Worm (Caenorhabditis elegans): Measurements from ENCODE around the gene cpf-2.
"Not testable (repeated sequence)": the region's sequence is repeated elsewhere in the genome, so short reads cannot be mapped to it uniquely, and the experiment has no call there.

cpf-2 gene

DNA sequence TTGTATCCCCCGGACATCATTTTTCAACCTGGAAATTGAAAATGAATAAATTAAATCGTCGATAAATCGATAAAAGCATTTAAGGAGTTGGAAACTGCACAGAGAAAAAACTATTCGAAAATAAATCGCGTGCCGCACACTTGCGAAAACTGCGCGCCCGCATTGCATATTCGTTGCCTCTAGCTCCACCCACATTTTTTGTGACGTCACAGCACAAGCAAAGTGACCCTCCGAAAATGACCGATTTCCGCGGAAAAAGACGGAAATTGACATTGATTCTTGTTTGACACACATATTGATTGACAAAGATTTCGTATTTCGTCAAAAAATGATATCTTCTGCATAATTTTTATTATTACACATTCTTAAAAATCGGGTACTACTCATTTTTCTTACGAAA, at the start of gene cpf-2:
Gene cpf-2, minus strand, starts transcription at position 28 of the 400 bp plus-strand sequence.
- no peak for TF ChIP-seq unc-62 (GFP tag; optimal IDR thresholded peaks at IDR 0.05)

DNA sequence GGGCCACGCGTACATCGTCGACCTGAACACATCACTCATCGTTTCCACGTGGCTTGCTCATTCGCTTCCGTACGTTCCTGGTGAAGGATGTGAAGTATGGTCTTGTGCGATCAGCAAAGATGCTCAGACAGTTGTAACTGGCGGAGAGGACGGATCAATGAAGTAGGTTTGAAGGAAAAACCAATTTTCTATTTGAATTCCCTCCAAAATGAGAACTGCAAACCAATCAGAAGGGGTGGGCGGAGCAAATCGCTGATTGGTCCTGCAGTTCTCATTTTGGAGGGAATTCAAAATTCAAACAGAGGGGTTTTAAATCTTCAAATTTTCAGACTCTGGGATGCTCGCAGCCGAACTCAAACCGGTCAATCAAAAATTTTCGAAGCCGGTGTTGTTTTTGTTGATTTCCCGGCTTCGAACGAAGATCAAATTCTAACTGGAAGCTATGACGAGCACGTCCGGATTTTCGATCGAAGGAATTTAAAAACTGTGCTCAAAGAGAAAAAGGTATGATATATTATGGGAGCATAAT, 48.8 kb upstream of the cpf-2 start:
- no peak for TF ChIP-seq unc-62 (GFP tag; optimal IDR thresholded peaks at IDR 0.05)

DNA sequence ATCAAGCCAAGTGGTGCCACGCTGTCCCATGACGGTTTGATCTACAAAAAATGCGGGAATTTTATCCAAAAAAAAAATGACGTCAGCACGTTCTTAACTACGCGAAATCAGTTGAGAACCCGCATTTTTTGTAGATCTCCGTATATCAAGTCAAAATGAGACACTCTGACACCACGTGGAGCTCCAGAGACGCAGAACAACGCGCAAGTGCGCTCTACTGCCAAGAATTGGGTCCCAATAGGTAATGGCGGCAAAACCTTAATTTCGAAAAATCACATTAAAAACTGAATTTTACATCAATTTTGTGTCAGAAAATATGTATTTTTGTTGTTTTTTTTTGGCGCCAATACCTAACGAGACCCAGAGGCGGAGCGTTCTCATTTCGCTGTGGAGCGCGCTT, 48.3 kb upstream of the cpf-2 start:
- TF ChIP-seq unc-62 (GFP tag; optimal IDR thresholded peaks at IDR 0.05): no peak

DNA sequence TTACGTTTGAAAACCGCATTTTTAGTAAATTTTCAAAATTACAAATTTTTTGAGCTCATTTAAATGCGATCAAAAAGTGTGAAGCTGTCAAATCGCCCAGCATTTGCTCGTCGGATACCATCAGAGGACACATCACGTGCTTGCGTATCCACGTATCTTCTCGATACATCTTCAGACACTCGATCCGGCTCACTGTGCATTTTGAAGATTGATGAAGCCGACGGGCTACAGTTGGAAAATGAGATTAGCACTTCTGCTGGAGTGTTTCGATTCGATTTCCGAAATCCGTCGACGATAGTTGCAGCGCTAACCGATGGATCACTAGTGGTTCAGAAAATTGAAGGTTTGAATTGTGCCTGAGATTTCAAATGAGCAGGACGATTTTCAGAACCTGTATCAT, 46.4 kb upstream of the cpf-2 start, which contains the start of gene dph-7:
Gene dph-7, plus strand, starts transcription at position 53 of the 400 bp plus-strand sequence.
- no peak for TF ChIP-seq unc-62 (GFP tag; optimal IDR thresholded peaks at IDR 0.05)

DNA sequence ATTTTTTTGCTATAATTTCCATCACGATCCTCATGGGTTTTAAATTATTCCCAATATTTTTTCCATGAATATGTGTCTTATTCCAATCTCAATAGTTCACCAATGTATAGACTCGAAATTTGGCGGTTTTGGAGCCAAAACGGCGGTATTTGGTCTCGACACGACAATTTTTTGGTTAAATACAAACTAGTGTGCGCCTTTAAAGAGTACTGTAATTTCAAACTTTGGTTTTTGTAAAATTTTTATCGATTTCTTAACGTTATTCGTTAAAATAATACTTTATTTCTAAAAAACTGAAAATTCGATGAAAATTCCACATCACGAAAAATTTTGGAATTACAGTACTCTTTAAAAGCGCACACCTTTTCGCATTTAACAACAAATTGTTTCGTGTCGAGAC, 46.0 kb upstream of the cpf-2 start:
- TF ChIP-seq unc-62 (GFP tag; optimal IDR thresholded peaks at IDR 0.05): no peak

DNA sequence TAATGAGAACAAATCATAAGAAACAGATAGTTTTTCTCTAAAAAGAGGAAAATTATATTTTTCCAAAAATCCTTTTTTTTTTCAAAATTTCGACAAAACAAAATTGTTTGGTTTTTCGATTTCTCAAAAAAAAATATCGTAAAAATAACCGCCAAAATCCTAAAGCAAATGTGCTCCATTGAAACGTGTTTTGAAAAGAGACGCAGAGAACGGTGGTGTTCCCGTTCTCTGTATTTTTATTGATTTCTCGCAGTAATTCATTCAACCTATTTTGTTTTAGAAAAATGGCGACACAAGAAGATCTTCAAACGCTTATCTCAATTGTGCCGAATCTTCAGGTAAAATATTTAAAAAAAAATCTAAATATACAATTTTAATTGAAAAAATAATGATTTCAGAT, 45.1 kb upstream of the cpf-2 start, which contains the start of gene Y43F4B.10:
Gene Y43F4B.10, plus strand, starts transcription at position 281 of the 400 bp plus-strand sequence.
- TF ChIP-seq unc-62 (GFP tag; optimal IDR thresholded peaks at IDR 0.05): no peak

DNA sequence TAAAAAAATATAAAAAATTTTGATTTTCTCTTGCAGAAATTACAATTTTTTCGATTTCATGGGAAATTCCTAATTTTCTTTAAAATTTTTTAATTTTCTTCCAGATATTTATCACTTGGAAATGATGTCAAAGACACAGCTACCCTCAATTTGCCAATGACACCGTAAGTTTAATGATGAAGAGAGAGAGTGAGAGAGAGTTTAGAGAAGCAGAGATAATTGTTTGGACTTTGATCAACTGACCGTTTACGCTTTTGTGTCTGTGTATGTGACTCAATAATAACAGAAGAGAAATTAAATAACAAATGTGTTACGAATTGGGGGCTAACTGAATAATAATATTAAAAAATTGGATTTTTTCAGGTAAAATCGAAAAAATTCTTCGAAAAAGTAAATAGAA, 41.9 kb upstream of the cpf-2 start:
- TF ChIP-seq unc-62 (GFP tag; optimal IDR thresholded peaks at IDR 0.05): no peak

DNA sequence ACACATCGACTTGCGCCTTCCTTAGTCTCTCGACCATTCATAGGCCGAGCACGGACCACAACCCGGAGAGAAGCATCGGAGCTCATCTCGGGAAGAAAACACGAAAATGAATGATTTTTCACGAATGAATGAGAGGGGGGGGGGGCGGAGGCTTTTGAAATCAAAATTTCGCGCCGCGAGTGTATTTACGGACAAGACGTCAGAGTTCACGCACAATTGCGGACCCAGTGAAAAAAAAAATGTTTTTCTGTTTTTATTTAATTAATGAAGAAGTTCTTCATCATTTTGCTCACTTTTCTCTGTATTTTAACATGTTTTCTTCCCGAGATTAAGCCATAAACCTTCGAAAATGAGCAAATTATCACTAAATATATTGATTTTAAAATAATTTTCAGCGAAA, 38.4 kb upstream of the cpf-2 start, which contains the start of the genes klp-19 and slc-36.1:
Gene klp-19, minus strand, starts transcription at position 153 of the 400 bp plus-strand sequence.
Gene slc-36.1, plus strand, starts transcription at position 396 of the 400 bp plus-strand sequence.
- no peak for TF ChIP-seq unc-62 (GFP tag; optimal IDR thresholded peaks at IDR 0.05)

DNA sequence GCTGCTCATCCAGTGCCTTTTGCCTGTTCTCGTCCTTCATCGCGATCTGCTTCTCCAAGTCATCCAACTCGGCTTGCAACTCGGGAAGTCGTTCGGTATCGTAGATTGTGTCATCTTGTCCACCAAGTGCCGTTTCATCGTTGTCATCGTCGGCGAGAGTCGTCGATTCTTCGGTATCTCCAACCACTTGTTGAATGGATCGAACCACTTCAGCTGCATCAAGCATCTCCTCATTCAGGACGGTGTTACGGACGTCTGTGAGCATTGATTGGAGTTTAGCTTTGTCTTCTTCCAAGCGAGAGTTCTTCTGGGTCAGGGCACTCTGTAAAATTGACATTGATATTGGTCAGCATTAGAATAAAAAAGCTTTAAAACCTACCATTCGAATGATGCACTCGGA, 36.9 kb upstream of the cpf-2 start:
- TF ChIP-seq unc-62 (GFP tag; optimal IDR thresholded peaks at IDR 0.05): no peak

DNA sequence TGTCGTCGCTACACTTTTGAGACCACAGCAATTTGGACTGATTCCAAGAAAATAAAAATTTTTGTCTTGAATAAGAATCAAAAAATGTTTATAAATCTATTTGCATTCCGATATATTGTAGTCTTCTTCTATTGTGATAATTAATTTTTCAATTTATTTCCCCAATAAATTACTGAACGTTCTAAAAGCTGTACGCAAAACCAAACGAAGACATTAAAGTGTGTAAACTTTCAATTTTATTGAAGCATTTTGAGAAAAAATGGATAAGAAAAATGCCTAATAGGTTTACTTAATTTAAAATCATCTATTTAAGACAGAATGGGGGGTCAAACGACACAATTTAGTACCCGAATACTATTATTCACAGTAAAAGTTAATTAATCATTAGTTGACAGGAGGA, 33.9 kb upstream of the cpf-2 start:
- TF ChIP-seq unc-62 (GFP tag; optimal IDR thresholded peaks at IDR 0.05): no peak

DNA sequence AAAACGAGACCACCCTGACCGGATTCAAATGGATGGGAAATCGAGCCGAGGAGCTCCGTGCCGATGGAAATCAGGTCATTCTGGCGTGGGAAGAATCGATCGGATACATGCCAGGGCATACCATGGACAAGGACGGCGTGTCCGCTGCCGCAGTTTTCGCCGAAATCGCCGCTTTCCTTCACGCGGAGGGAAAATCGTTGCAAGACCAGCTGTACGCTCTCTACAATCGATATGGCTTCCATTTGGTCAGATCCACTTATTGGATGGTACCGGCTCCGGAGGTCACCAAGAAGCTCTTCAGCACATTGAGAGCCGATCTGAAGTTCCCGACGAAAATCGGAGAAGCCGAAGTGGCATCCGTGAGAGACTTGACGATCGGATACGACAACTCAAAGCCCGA, 33.3 kb upstream of the cpf-2 start:
- TF ChIP-seq unc-62 (GFP tag; optimal IDR thresholded peaks at IDR 0.05): no peak

DNA sequence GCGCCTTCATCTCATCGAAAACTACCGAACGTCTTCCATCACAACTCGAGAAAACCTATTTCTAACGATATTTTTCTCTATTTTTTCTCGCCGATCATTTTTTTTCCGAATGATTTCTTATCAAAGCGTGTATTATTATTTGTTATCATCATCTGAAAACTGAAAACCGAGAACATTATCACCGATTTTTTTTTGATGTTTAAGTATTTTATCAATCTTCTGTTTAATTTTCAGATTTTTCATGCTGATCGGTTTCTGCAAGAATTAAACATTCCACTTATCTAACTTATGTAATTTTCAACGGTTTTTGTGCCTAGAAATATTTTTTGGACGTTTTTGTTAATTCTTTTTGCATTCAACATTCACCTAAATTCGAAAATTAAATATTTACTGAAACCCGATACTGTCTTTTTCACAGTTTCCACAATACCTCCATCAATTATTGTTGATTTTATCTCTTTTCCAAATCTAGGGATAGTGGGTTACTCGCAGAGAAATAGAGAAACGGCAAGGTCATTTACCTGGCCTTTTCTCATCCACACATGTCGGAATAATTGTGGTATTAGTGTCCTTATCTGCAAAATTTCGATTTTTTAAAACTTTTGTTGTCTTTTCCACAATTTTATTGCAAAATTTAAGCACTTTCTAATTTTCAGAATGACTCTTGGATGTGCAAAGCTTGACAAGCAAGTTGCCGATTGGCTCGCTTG, 30.2 kb upstream of the cpf-2 start, which contains the start of gene pgm-2:
Gene pgm-2, plus strand, starts transcription at position 657 of the 710 bp plus-strand sequence.
- TF ChIP-seq unc-62 (GFP tag; optimal IDR thresholded peaks at IDR 0.05): no peak

DNA sequence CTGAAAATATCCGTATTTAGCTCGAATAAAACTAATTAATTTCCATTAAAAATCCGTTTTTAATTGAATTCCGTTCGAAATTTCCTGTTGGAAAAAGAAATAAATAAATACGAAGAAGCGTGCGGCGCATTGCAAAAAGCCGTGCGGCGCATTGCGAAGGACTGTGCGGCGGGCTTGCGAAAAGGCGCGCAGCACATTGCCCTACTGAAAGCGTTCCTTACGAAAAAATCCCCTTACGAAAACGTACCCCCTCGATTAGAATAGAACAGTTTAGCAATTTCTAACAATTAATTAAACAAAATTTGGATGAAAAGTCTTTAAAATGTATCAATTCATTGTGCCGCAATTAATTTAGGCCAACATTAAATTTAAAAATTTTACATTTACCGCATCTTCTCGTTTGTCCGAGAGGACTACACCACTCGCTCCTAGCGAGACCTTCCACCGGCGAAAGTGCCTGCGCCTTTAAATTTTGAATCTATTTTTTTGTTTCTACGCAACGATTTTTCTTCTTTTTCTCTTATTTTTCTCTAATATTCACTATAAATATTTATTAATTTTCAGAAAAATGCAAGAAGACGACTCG, 27.7 kb upstream of the cpf-2 start, which contains the start of gene npp-18:
Gene npp-18, plus strand, starts transcription at position 565 of the 586 bp plus-strand sequence.
- not testable (repeated sequence) for TF ChIP-seq unc-62 (GFP tag; optimal IDR thresholded peaks at IDR 0.05)

DNA sequence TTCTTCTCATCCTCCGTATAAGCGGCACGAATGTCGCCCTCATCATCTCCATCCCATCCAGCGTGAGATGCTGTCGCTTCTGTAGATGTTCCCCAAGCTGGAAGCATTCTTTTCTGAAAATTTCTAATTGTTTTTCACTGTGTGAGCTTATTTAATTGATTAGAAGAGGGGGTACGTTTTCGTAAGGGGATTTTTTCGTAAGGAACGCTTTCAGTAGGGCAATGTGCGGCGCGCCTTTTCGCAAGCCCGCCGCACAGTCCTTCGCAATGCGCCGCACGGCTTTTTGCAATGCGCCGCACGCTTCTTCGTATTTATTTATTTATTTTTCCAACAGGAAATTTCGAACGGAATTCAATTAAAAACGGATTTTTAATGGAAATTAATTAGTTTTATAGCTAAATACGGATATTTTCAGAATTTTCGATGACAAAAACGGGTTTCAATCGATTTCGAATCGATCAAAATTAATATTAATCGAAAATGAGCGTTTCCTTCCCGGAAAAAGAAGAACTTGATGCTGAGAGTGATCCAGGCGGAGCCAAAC, 24.4 kb upstream of the cpf-2 start, which contains the start of gene set-25:
Gene set-25, minus strand, starts transcription at position 120 of the 544 bp plus-strand sequence.
- not testable (repeated sequence) for TF ChIP-seq unc-62 (GFP tag; optimal IDR thresholded peaks at IDR 0.05)

DNA sequence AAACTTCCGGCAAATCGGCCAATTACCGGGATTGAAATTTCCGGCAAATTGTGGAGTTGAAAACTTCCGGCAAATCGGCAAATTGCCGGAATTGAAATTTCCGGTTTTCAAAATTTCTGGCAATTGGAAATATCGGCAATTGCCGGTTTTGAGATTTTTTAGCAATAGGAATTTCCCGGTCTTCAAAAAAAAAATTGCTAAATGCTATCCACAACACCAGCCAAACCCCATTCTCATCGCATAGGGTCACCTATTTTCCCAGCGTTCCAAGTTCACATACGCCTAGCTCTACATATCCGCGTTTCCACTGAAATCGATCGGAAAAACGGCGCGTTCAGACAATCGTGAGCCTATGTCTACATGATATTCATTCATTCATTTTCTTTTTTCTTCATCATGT, 16.7 kb upstream of the cpf-2 start, which contains the start of gene F56A8.8:
Gene F56A8.8, plus strand, starts transcription at position 301 of the 400 bp plus-strand sequence.
- TF ChIP-seq unc-62 (GFP tag; optimal IDR thresholded peaks at IDR 0.05): no peak

DNA sequence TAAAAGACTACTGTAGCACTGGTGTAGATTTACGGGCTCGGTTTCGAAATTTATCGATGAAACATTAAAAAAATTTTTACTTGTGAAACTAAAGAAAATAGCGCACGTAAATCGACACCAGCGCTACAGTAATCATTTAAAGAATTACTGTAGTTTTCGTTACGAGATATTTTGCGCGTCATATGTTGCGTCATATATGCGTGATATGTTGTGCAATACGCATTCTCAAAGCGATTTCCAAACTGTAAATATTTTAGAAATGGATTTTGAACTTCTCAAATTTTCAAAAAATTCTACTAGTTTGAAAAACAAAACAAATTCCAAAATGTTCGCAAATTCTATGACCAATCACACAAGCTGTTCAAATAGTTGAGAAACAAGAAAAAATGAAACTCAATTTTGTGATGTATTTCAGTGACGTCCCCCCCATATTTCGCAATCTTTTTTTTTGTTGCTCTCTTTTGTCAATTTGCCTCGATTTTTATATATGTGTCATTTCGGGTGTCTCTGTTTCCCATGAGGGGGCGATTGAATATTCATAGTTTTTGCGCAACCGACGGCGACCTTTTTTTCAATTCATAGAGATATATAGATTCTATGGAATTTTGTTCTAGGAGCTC, 9.3 kb upstream of the cpf-2 start:
- TF ChIP-seq unc-62 (GFP tag; optimal IDR thresholded peaks at IDR 0.05): no peak

Measured in whole organism, dauer.